Fruit fly (Drosophila melanogaster) whole organism, embryonic: ENCODE data around the gene CG32647.

Experiments used
- Asciz ChIP-seq: fragments of 200-800 bp; sonication (Bioruptor generic); optimal IDR thresholded peaks from 2 replicates; lab custom pipeline; 2017; ENCODE audit warnings: missing biosample characterization, mild to moderate bottlenecking, missing genetic modification characterization, missing genetic modification reagents
- Blimp-1 ChIP-seq: fragments of 200-800 bp; sonication (Bioruptor generic); optimal IDR thresholded peaks from 3 replicates; lab custom pipeline; 2018; ENCODE audit warnings: missing biosample characterization, missing genetic modification characterization, mild to moderate bottlenecking, moderate library complexity, missing genetic modification reagents
- BtbVII ChIP-seq: fragments of 200-800 bp; sonication (Bioruptor generic); optimal IDR thresholded peaks from 3 replicates; lab custom pipeline; 2017; ENCODE audit warnings: missing biosample characterization, mild to moderate bottlenecking, missing genetic modification characterization
- Bteb2 ChIP-seq: fragments of 200-800 bp; sonication (Bioruptor generic); optimal IDR thresholded peaks from 2 replicates; lab custom pipeline; 2016; ENCODE audit warnings: missing biosample characterization, missing genetic modification characterization
- CG10543 ChIP-seq: fragments of 200-800 bp; sonication (Bioruptor generic); optimal IDR thresholded peaks from 3 replicates; lab custom pipeline; 2017; ENCODE audit warnings: missing biosample characterization, mild to moderate bottlenecking, missing genetic modification characterization, moderate library complexity
- CG14014 ChIP-seq: fragments of 200-800 bp; sonication (Bioruptor generic); IDR thresholded peaks from 2 replicates; pipeline ENCODE4 v1.3.6; 2022; ENCODE audit warnings: missing biosample characterization, missing genetic modification characterization
- CG15073 ChIP-seq: fragments of 200-800 bp; sonication (Bioruptor generic); optimal IDR thresholded peaks from 2 replicates; lab custom pipeline; 2016; ENCODE audit warnings: missing biosample characterization, missing genetic modification characterization
- CG17328 ChIP-seq: fragments of 200-800 bp; sonication (Bioruptor generic); IDR thresholded peaks from 2 replicates; pipeline ENCODE4 v1.3.6; 2022; ENCODE audit warnings: missing biosample characterization, missing genetic modification characterization
- CG2120 ChIP-seq: fragments of 200-800 bp; sonication (Bioruptor generic); optimal IDR thresholded peaks from 3 replicates; lab custom pipeline; 2016; ENCODE audit warnings: missing biosample characterization, missing genetic modification characterization
- CG2202 ChIP-seq: fragments of 200-800 bp; sonication (Bioruptor generic); optimal IDR thresholded peaks from 2 replicates; lab custom pipeline; 2018; ENCODE audit warnings: missing biosample characterization, mild to moderate bottlenecking, missing genetic modification characterization
- CG4404 ChIP-seq: fragments of 200-800 bp; sonication (Bioruptor generic); IDR thresholded peaks from 2 replicates; pipeline ENCODE4 v1.3.6; 2022; ENCODE audit warnings: missing biosample characterization, missing genetic modification characterization
- CG4820 ChIP-seq: fragments of 200-800 bp; sonication (Bioruptor generic); optimal IDR thresholded peaks from 3 replicates; lab custom pipeline; 2016; ENCODE audit warnings: missing biosample characterization, missing genetic modification characterization
- CG5180 ChIP-seq: fragments of 200-800 bp; sonication (Bioruptor generic); optimal IDR thresholded peaks from 3 replicates; lab custom pipeline; 2017; ENCODE audit warnings: missing biosample characterization, missing genetic modification characterization, mild to moderate bottlenecking, moderate library complexity, missing genetic modification reagents
- CG6683 ChIP-seq: fragments of 200-800 bp; sonication (Bioruptor generic); optimal IDR thresholded peaks from 2 replicates; lab custom pipeline; 2017; ENCODE audit warnings: missing biosample characterization, mild to moderate bottlenecking, missing genetic modification characterization, missing genetic modification reagents
- CG6791 ChIP-seq: fragments of 200-800 bp; sonication (Bioruptor generic); IDR thresholded peaks from 3 replicates; pipeline ENCODE4 v1.3.6; 2022; ENCODE audit warnings: missing biosample characterization, missing genetic modification characterization; ENCODE audit not compliant: partially characterized antibody
- CG7372 ChIP-seq: fragments of 200-800 bp; sonication (Bioruptor generic); IDR thresholded peaks from 2 replicates; pipeline ENCODE4 v1.3.6; 2022; ENCODE audit warnings: missing biosample characterization, missing genetic modification characterization
- CG7556 ChIP-seq: fragments of 200-800 bp; sonication (Bioruptor generic); optimal IDR thresholded peaks from 2 replicates; lab custom pipeline; 2017; ENCODE audit warnings: missing biosample characterization, mild to moderate bottlenecking, missing genetic modification characterization
- CG9215 ChIP-seq: fragments of 200-800 bp; sonication (Bioruptor generic); IDR thresholded peaks from 2 replicates; pipeline ENCODE4 v1.3.6; 2022; ENCODE audit warnings: missing biosample characterization, missing genetic modification characterization
- CG9797 ChIP-seq: fragments of 200-800 bp; sonication (Bioruptor generic); optimal IDR thresholded peaks from 3 replicates; lab custom pipeline; 2018; ENCODE audit warnings: missing biosample characterization, mild to moderate bottlenecking, missing genetic modification characterization
- Dp ChIP-seq: fragments of 200-800 bp; sonication (Bioruptor generic); optimal IDR thresholded peaks from 2 replicates; lab custom pipeline; 2018; ENCODE audit warnings: missing biosample characterization, mild to moderate bottlenecking, missing genetic modification characterization, moderate library complexity
- Fer3 ChIP-seq: fragments of 200-800 bp; sonication (Bioruptor generic); optimal IDR thresholded peaks from 2 replicates; lab custom pipeline; 2018; ENCODE audit warnings: missing biosample characterization, mild to moderate bottlenecking, missing genetic modification characterization, moderate library complexity
- HLH3B ChIP-seq: fragments of 200-800 bp; sonication (Bioruptor generic); IDR thresholded peaks from 2 replicates; pipeline ENCODE4 v1.3.6; 2022; ENCODE audit warnings: missing biosample characterization, missing genetic modification characterization
- Hmr ChIP-seq: fragments of 200-800 bp; sonication (Bioruptor generic); optimal IDR thresholded peaks from 3 replicates; lab custom pipeline; 2017; ENCODE audit warnings: mild to moderate bottlenecking, missing biosample characterization, missing genetic modification reagents, missing genetic modification characterization
- Hsf ChIP-seq: fragments of 200-800 bp; sonication (Bioruptor generic); optimal IDR thresholded peaks from 3 replicates; lab custom pipeline; 2016; ENCODE audit warnings: missing biosample characterization, missing genetic modification characterization
- Meics ChIP-seq: fragments of 200-800 bp; sonication (Bioruptor generic); optimal IDR thresholded peaks from 2 replicates; lab custom pipeline; 2017; ENCODE audit warnings: missing biosample characterization, mild to moderate bottlenecking, missing genetic modification characterization
- NC2α ChIP-seq: fragments of 200-800 bp; sonication (Bioruptor generic); optimal IDR thresholded peaks from 2 replicates; lab custom pipeline; 2016; ENCODE audit warnings: missing biosample characterization, missing genetic modification characterization
- Oaz ChIP-seq: fragments of 200-800 bp; sonication (Bioruptor generic); IDR thresholded peaks from 2 replicates; pipeline ENCODE4 v1.3.6; 2022; ENCODE audit warnings: missing biosample characterization, missing genetic modification characterization
- Oli ChIP-seq: fragments of 200-800 bp; sonication (Bioruptor generic); optimal IDR thresholded peaks from 2 replicates; lab custom pipeline; 2018; ENCODE audit warnings: missing biosample characterization, mild to moderate bottlenecking, missing genetic modification characterization, moderate library complexity
- Stat92E ChIP-seq, 3 experiments: fragments of >200 bp in 2 of 3; fragments of 200-800 bp in 1 of 3; sonication (Bioruptor generic) in 1 of 3; optimal IDR thresholded peaks; 2 replicates each; lab custom pipeline; 2017 to 2019; ENCODE audit warnings: missing biosample characterization in 3 of 3, missing genetic modification characterization in 3 of 3, mild to moderate bottlenecking in 1 of 3, moderate library complexity in 1 of 3
- YL-1 ChIP-seq: fragments of 200-800 bp; sonication (Bioruptor generic); optimal IDR thresholded peaks from 3 replicates; lab custom pipeline; 2017; ENCODE audit warnings: missing biosample characterization, mild to moderate bottlenecking, missing genetic modification characterization
- aop ChIP-seq: fragments of 200-800 bp; sonication (Bioruptor generic); IDR thresholded peaks from 2 replicates; pipeline ENCODE4 v1.3.6; 2022; ENCODE audit warnings: missing biosample characterization, missing genetic modification characterization
- ase ChIP-seq: fragments of 200-800 bp; sonication (Bioruptor generic); IDR thresholded peaks from 3 replicates; pipeline ENCODE4 v1.3.6; 2022; ENCODE audit warnings: missing biosample characterization, missing genetic modification characterization
- dimm ChIP-seq: fragments of 200-800 bp; sonication (Bioruptor generic); IDR thresholded peaks from 2 replicates; pipeline ENCODE4 v1.3.6; 2022; ENCODE audit warnings: missing biosample characterization, missing genetic modification characterization
- ems ChIP-seq: fragments of 200-800 bp; sonication (Bioruptor generic); optimal IDR thresholded peaks from 3 replicates; lab custom pipeline; 2016; ENCODE audit warnings: missing biosample characterization, missing genetic modification characterization
- gt ChIP-seq: fragments of 200-800 bp; sonication (Bioruptor generic); IDR thresholded peaks from 2 replicates; pipeline ENCODE4 v1.3.6; 2022; ENCODE audit warnings: missing biosample characterization, missing genetic modification characterization
- hth ChIP-seq: fragments of >200 bp; optimal IDR thresholded peaks from 2 replicates; lab custom pipeline; 2017; ENCODE audit warnings: inconsistent platforms
- onecut ChIP-seq: fragments of 200-800 bp; sonication (Bioruptor generic); IDR thresholded peaks from 2 replicates; pipeline ENCODE4 v1.3.6; 2022; ENCODE audit warnings: missing biosample characterization, missing genetic modification characterization
- phol ChIP-seq: fragments of 200-800 bp; sonication (Bioruptor generic); optimal IDR thresholded peaks from 3 replicates; lab custom pipeline; 2018; ENCODE audit warnings: missing biosample characterization, mild to moderate bottlenecking, missing genetic modification characterization, moderate library complexity
- pum ChIP-seq: fragments of 200-800 bp; sonication (Bioruptor generic); optimal IDR thresholded peaks from 2 replicates; lab custom pipeline; 2016; ENCODE audit warnings: missing biosample characterization, missing genetic modification characterization
- rib ChIP-seq: fragments of 200-800 bp; sonication (Bioruptor generic); IDR thresholded peaks from 2 replicates; pipeline ENCODE4 v1.3.6; 2022; ENCODE audit warnings: missing biosample characterization, missing genetic modification characterization
- sim ChIP-seq: fragments of 200-800 bp; sonication (Bioruptor generic); IDR thresholded peaks from 2 replicates; pipeline ENCODE4 v1.3.6; 2022; ENCODE audit warnings: missing biosample characterization, missing genetic modification characterization
- sima ChIP-seq: fragments of 200-800 bp; sonication (Bioruptor generic); optimal IDR thresholded peaks from 2 replicates; lab custom pipeline; 2016; ENCODE audit warnings: missing biosample characterization, missing genetic modification characterization
- slp2 ChIP-seq: fragments of 200-800 bp; sonication (Bioruptor generic); optimal IDR thresholded peaks from 2 replicates; lab custom pipeline; 2016; ENCODE audit warnings: missing biosample characterization, missing genetic modification characterization
- sob ChIP-seq: fragments of 200-800 bp; sonication (Bioruptor generic); IDR thresholded peaks from 2 replicates; pipeline ENCODE4 v1.3.6; 2022; ENCODE audit warnings: missing biosample characterization, missing genetic modification characterization
- tap ChIP-seq: fragments of 200-800 bp; optimal IDR thresholded peaks from 3 replicates; lab custom pipeline; 2019; ENCODE audit warnings: missing biosample characterization, mild to moderate bottlenecking, missing genetic modification characterization, moderate library complexity
- unc-4 ChIP-seq: fragments of 200-800 bp; sonication (Bioruptor generic); IDR thresholded peaks from 2 replicates; pipeline ENCODE4 v1.3.6; 2022; ENCODE audit warnings: missing biosample characterization, missing genetic modification characterization; ENCODE audit not compliant: partially characterized antibody
- usp ChIP-seq: fragments of >200 bp; optimal IDR thresholded peaks from 2 replicates; lab custom pipeline; 2017; ENCODE audit warnings: missing biosample characterization, missing genetic modification characterization
- vfl ChIP-seq: fragments of 200-800 bp; sonication (Bioruptor generic); optimal IDR thresholded peaks from 2 replicates; lab custom pipeline; 2016; ENCODE audit warnings: missing biosample characterization, missing genetic modification characterization
- wor ChIP-seq: fragments of 200-800 bp; sonication (Bioruptor generic); IDR thresholded peaks from 2 replicates; pipeline ENCODE4 v1.3.6; 2022; ENCODE audit warnings: missing biosample characterization, missing genetic modification characterization

Gene CG32647

dm6 chrX:12735478-12736428, 49.0 kb downstream of the CG32647 start (continued):
- TF ChIP-seq hth (no peak), CG15073 (GFP tag; lab: Kevin White, UChicago) (peak; percentile 69), sim (GFP tag; lab: Robert Waterston, UW) (peak; percentile 5; the same call in 1 of the 2 replicates), Fer3 (tag; lab: Kevin White, UChicago) (peak; percentile 88), CG4820 (peak; percentile 95), BtbVII (GFP tag; lab: Kevin White, UChicago) (peak; percentile 93), onecut (GFP tag; lab: Robert Waterston, UW) (peak; percentile 62), YL-1 (peak; percentile 84), CG5180 (GFP tag; lab: Kevin White, UChicago) (peak; percentile 74), phol (tag; lab: Kevin White, UChicago) (peak; percentile 96), CG6683 (GFP tag; lab: Kevin White, UChicago) (peak; percentile 85), unc-4 (GFP tag; lab: Robert Waterston, UW) (no peak), HLH3B (peak; percentile 76), Blimp-1 (GFP tag; lab: Kevin White, UChicago) (peak; percentile 83), CG2120 (GFP tag; lab: Kevin White, UChicago) (peak; percentile 96), wor (GFP tag; lab: Robert Waterston, UW) (peak; percentile 77), CG14014 (GFP tag; lab: Robert Waterston, UW) (peak; percentile 76), CG6791 (GFP tag; lab: Robert Waterston, UW) (no peak), Stat92E (GFP tag; optimal IDR thresholded peaks at IDR 0.05; lab: Kevin White, UChicago) (peak in 2 of 3 experiments; percentile 41 to 80), Meics (GFP tag; lab: Kevin White, UChicago) (peak; percentile 97), Oaz (GFP tag; lab: Robert Waterston, UW) (peak; percentile 73), ase (GFP tag; lab: Robert Waterston, UW) (peak; percentile 67; the same call in 1 of the 3 replicates), CG7556 (GFP tag; lab: Kevin White, UChicago) (peak; percentile 98), Dp (GFP tag; lab: Kevin White, UChicago) (no peak), CG10543 (GFP tag; lab: Kevin White, UChicago) (peak; percentile 73), pum (GFP tag; lab: Kevin White, UChicago) (peak; percentile 91), usp (GFP tag; lab: Kevin White, UChicago) (no peak), Bteb2 (peak; percentile 91), sob (GFP tag; lab: Robert Waterston, UW) (peak; percentile 54), Hmr (peak; percentile 96), slp2 (GFP tag; lab: Kevin White, UChicago) (peak; percentile 91), Hsf (GFP tag; lab: Kevin White, UChicago) (peak; percentile 96), Oli (tag; lab: Kevin White, UChicago) (peak; percentile 97), tap (peak; percentile 90), gt (GFP tag; lab: Robert Waterston, UW) (no peak; the same call in 1 of the 2 replicates), aop (GFP tag; lab: Robert Waterston, UW) (peak; percentile 67; the same call in 1 of the 2 replicates), dimm (GFP tag; lab: Robert Waterston, UW) (peak; percentile 49), NC2α (peak; percentile 76), rib (GFP tag; lab: Robert Waterston, UW) (peak; percentile 79), CG2202 (tag; lab: Kevin White, UChicago) (peak; percentile 83), CG4404 (no peak; the same call in none of the 2 replicates), vfl (GFP tag; lab: Kevin White, UChicago) (peak; percentile 79), Asciz (GFP tag; lab: Kevin White, UChicago) (peak; percentile 89), CG9215 (GFP tag; lab: Robert Waterston, UW) (peak; percentile 88), ems (GFP tag; lab: Kevin White, UChicago) (peak; percentile 90), CG17328 (peak; percentile 79), sima (GFP tag; lab: Kevin White, UChicago) (peak; percentile 83), CG9797 (GFP tag; lab: Kevin White, UChicago) (peak; percentile 22), CG7372 (GFP tag; lab: Robert Waterston, UW) (peak; percentile 81)
